Worm (Caenorhabditis elegans): ENCODE data around the gene F14D7.3.
"Not testable (repeated sequence)": the region's sequence is repeated elsewhere in the genome, so short reads cannot be mapped to it uniquely, and the experiment has no call there.

- not testable (repeated sequence) for TF ChIP-seq pqm-1 (tag; optimal IDR thresholded peaks at IDR 0.05); unc-86 (tag; optimal IDR thresholded peaks at IDR 0.05); ceh-82 (tag; optimal IDR thresholded peaks at IDR 0.05); lin-14 (GFP tag; optimal IDR thresholded peaks at IDR 0.05); ama-1 (optimal IDR thresholded peaks at IDR 0.05); mdl-1 (tag; optimal IDR thresholded peaks at IDR 0.05); nhr-76 (tag; optimal IDR thresholded peaks at IDR 0.05); hlh-17 (GFP tag; optimal IDR thresholded peaks at IDR 0.05; ENCODE audit: borderline replicate concordance); ceh-88 (GFP tag; IDR thresholded peaks at IDR 0.05); efl-1 (optimal IDR thresholded peaks at IDR 0.05); efl-1 (GFP tag; optimal IDR thresholded peaks at IDR 0.05 in 1 of 2); nhr-11 (tag; optimal IDR thresholded peaks at IDR 0.05); nhr-12 (tag; optimal IDR thresholded peaks at IDR 0.05)
Measured at ce11 chrV:14306771-14307170, 10.2 kb downstream of the F14D7.3 start, which contains the start of gene spig-4.

All from whole organism, L1 larva.